Worm (Caenorhabditis elegans): ENCODE data around the gene F54G2.1.
A peak's percentile ranks its signal among the peaks of the same experiment; 100 is the strongest.

Gene F54G2.1

DNA sequence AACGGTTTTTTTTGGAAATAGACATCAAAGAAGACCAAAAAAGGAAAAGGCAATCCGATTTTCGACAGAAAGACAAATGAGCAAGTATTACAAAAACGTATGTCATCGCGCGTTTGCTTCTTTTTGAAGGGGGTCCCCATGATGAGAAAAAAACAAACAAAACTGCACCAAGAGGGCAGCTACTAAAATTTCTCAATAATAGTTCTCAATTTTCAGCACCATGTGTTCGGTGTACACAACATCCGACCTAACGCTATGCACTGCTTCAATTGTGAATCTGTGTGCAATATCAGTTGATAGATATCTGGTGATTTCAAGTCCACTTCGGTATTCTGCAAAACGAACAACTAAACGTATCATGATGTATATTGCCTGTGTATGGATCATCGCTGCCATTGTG, 10.3 kb upstream of the F54G2.1 start:
- no peak for TF ChIP-seq lin-39 (tag; optimal IDR thresholded peaks at IDR 0.05)
- TF ChIP-seq ceh-16 (tag; optimal IDR thresholded peaks at IDR 0.05) = no peak
- no peak for TF ChIP-seq Y55F3AM.14 (GFP tag; optimal IDR thresholded peaks at IDR 0.05)
- no peak for TF ChIP-seq lin-11 (tag; optimal IDR thresholded peaks at IDR 0.05)
- no peak for TF ChIP-seq sma-9 (GFP tag; optimal IDR thresholded peaks at IDR 0.05)
- no peak for TF ChIP-seq sma-9 (tag; optimal IDR thresholded peaks at IDR 0.05)
- TF ChIP-seq fos-1 (tag; optimal IDR thresholded peaks at IDR 0.05) = no peak
- TF ChIP-seq dmd-4 (tag; optimal IDR thresholded peaks at IDR 0.05) = no peak
- no peak for TF ChIP-seq mab-5 (tag; optimal IDR thresholded peaks at IDR 0.05)
- no peak for TF ChIP-seq nhr-25 (tag; optimal IDR thresholded peaks at IDR 0.05)
- no peak for TF ChIP-seq blmp-1 (tag; optimal IDR thresholded peaks at IDR 0.05; ENCODE audit: insufficient read depth)
- no peak for TF ChIP-seq alr-1 (tag; optimal IDR thresholded peaks at IDR 0.05)
- TF ChIP-seq zag-1 (tag; optimal IDR thresholded peaks at IDR 0.05) = no peak

DNA sequence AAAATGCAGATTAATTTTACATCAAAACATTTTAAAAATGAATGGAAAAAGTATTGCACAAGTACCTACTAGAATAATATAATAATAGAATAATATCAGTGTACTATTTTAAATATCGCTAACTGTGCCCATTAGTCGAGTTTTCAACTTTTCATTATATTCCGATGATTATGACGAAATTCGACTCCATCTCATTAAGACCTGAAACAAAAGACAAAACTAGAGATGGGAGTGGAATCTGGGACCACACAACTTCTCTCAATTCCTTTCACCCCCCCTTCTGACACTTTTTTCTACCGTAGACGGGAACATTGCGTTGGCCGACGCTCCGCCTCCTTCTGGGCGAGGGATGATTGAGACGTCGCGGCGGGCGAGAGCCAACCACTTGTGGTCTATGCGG, 9.1 kb upstream of the F54G2.1 start, which contains the start of gene ser-7:
ser-7 (plus strand) TSS at position 301 of the 400 bp plus-strand sequence.
- TF ChIP-seq Y55F3AM.14 (GFP tag; optimal IDR thresholded peaks at IDR 0.05) = peak; percentile 15
- no peak for TF ChIP-seq elt-3 (tag; optimal IDR thresholded peaks at IDR 0.05)

DNA sequence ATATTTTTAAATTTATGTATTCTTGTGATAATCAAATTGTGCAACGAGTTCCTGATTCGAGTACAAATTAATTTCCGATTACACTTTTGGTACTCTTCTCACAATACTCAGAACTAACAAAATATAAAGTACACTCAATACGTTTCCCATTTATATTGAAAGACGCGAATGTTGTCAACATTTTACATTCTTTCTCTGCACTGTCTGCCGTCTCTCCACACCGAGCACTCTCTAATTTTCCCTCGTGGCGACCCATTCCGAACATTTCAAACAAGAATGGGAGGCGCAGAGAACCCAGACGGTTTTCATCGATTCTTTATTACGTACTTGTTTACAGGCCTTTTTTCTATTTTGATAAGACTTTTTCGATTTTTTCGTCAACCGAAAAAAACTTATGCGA, 3.6 kb upstream of the F54G2.1 start, which contains the start of gene C09B7.2:
C09B7.2 (plus strand) TSS at position 349 of the 400 bp plus-strand sequence.
- TF ChIP-seq ztf-4 (tag; optimal IDR thresholded peaks at IDR 0.05) (peak; percentile 50), alr-1 (tag; optimal IDR thresholded peaks at IDR 0.05) (no peak), mbf-1 (tag; optimal IDR thresholded peaks at IDR 0.05) (no peak), nhr-25 (tag; optimal IDR thresholded peaks at IDR 0.05) (peak; percentile 56), unc-62 (GFP tag; optimal IDR thresholded peaks at IDR 0.05) (no peak), nhr-11 (tag; optimal IDR thresholded peaks at IDR 0.05) (no peak), R02D3.7 (tag; optimal IDR thresholded peaks at IDR 0.05) (no peak), zag-1 (tag; optimal IDR thresholded peaks at IDR 0.05) (peak; percentile 39), lsy-2 (tag; optimal IDR thresholded peaks at IDR 0.05) (peak; percentile 17 to 79), fos-1 (tag; optimal IDR thresholded peaks at IDR 0.05) (peak; percentile 73), ztf-1 (GFP tag; conservative IDR thresholded peaks at IDR 0.05) (no peak), nhr-129 (tag; optimal IDR thresholded peaks at IDR 0.05) (peak; percentile 75), nhr-6 (tag; optimal IDR thresholded peaks at IDR 0.05) (peak; percentile 9), nhr-23 (tag; optimal IDR thresholded peaks at IDR 0.05) (no peak), lin-11 (tag; optimal IDR thresholded peaks at IDR 0.05) (no peak), elt-3 (tag; optimal IDR thresholded peaks at IDR 0.05) (no peak), nhr-77 (tag; optimal IDR thresholded peaks at IDR 0.05) (no peak), F13H6.1 (tag; optimal IDR thresholded peaks at IDR 0.05) (peak; percentile 82), Y55F3AM.14 (GFP tag; optimal IDR thresholded peaks at IDR 0.05) (no peak), egl-27 (tag; optimal IDR thresholded peaks at IDR 0.05) (peak; percentile 55), snpc-4 (tag; optimal IDR thresholded peaks at IDR 0.05) (peak; percentile 24), lin-13 (GFP tag; optimal IDR thresholded peaks at IDR 0.05) (peak; percentile 59), nhr-10 (tag; optimal IDR thresholded peaks at IDR 0.05) (no peak), sem-4 (tag; optimal IDR thresholded peaks at IDR 0.05) (peak; percentile 55), crh-2 (tag; optimal IDR thresholded peaks at IDR 0.05) (peak; percentile 93), lin-39 (tag; optimal IDR thresholded peaks at IDR 0.05) (no peak), nhr-237 (tag; optimal IDR thresholded peaks at IDR 0.05) (no peak), nhr-12 (tag; optimal IDR thresholded peaks at IDR 0.05) (no peak), unc-55 (GFP tag; optimal IDR thresholded peaks at IDR 0.05) (peak; percentile 75), aly-2 (tag; optimal IDR thresholded peaks at IDR 0.05) (no peak), C34F6.9 (tag; optimal IDR thresholded peaks at IDR 0.05) (peak; percentile 74), blmp-1 (tag; optimal IDR thresholded peaks at IDR 0.05; ENCODE audit: insufficient read depth) (peak; percentile 25), sma-9 (GFP tag; optimal IDR thresholded peaks at IDR 0.05) (peak; percentile 87), sma-9 (tag; optimal IDR thresholded peaks at IDR 0.05) (no peak), sma-3 (GFP tag; optimal IDR thresholded peaks at IDR 0.05) (peak; percentile 71), ZK546.5 (tag; optimal IDR thresholded peaks at IDR 0.05) (no peak), elt-1 (tag; optimal IDR thresholded peaks at IDR 0.05) (no peak), mab-5 (tag; optimal IDR thresholded peaks at IDR 0.05) (peak; percentile 34), nhr-21 (tag; optimal IDR thresholded peaks at IDR 0.05) (peak; percentile 50), ceh-16 (tag; optimal IDR thresholded peaks at IDR 0.05) (no peak), ceh-82 (tag; optimal IDR thresholded peaks at IDR 0.05) (no peak), skn-1 (tag; optimal IDR thresholded peaks at IDR 0.05) (peak; percentile 43), peb-1 (tag; optimal IDR thresholded peaks at IDR 0.05) (no peak), ama-1 (optimal IDR thresholded peaks at IDR 0.05) (no peak), dmd-4 (tag; optimal IDR thresholded peaks at IDR 0.05) (no peak), mdl-1 (tag; optimal IDR thresholded peaks at IDR 0.05) (peak; percentile 93 to 95), unc-39 (tag; optimal IDR thresholded peaks at IDR 0.05) (no peak), ztf-11 (tag; optimal IDR thresholded peaks at IDR 0.05) (no peak), gmeb-1 (tag; optimal IDR thresholded peaks at IDR 0.05) (peak; percentile 68)

Measured in whole organism, L2 larva.